Fruit fly (Drosophila melanogaster) whole organism, adult: ENCODE results near the gene msl-1.

Experiments
- CG14711 ChIP-seq: fragments of 200-800 bp; sonication (Bioruptor generic); optimal IDR thresholded peaks from 2 replicates; lab custom pipeline; 2018; ENCODE audit warnings: missing biosample characterization, mild to moderate bottlenecking, missing genetic modification characterization, moderate library complexity
- CG33017 ChIP-seq: fragments of 200-800 bp; sonication (Bioruptor generic); optimal IDR thresholded peaks from 2 replicates; lab custom pipeline; 2018; ENCODE audit warnings: missing biosample characterization, mild to moderate bottlenecking, missing genetic modification characterization, moderate library complexity
- Hr96 ChIP-seq: fragments of 200-800 bp; sonication (Bioruptor generic); optimal IDR thresholded peaks from 2 replicates; lab custom pipeline; 2016; ENCODE audit warnings: missing biosample characterization, missing genetic modification characterization
- Mnt ChIP-seq: fragments of 200-800 bp; sonication (Bioruptor generic); optimal IDR thresholded peaks from 2 replicates; lab custom pipeline; 2016; ENCODE audit warnings: missing biosample characterization, mild to moderate bottlenecking, missing genetic modification characterization
- cic ChIP-seq: fragments of 200-800 bp; sonication (Bioruptor generic); optimal IDR thresholded peaks from 2 replicates; lab custom pipeline; 2017; ENCODE audit warnings: missing biosample characterization, mild to moderate bottlenecking, missing genetic modification characterization, moderate library complexity
- kay ChIP-seq: fragments of 200-800 bp; sonication (Bioruptor generic); peaks from one replicate; lab custom pipeline; 2016; ENCODE audit warnings: missing biosample characterization, missing genetic modification characterization, borderline replicate concordance
- ovo ChIP-seq: fragments of 200-800 bp; sonication (Bioruptor generic); optimal IDR thresholded peaks from 2 replicates; lab custom pipeline; 2016; ENCODE audit warnings: missing biosample characterization, missing genetic modification characterization

- TF ChIP-seq kay (GFP tag; lab: Kevin White, UChicago) (no peak), Mnt (no peak), Hr96 (no peak), CG33017 (no peak), ovo (GFP tag; lab: Kevin White, UChicago) (no peak), CG14711 (tag; lab: Kevin White, UChicago) (no peak), cic (GFP tag; lab: Kevin White, UChicago) (no peak)
Observed at dm6 chr2L:18719583-18719982, 31.0 kb upstream of the msl-1 start.
